Fruit fly (Drosophila melanogaster) whole organism: ENCODE results near the gene Cul6.

Experiments used
- CG8478 ChIP-seq: fragments of >200 bp; optimal IDR thresholded peaks from 2 replicates; lab custom pipeline; 2018; ENCODE audit warnings: inconsistent platforms
- Dll ChIP-seq: fragments of >200 bp; optimal IDR thresholded peaks from 2 replicates; lab custom pipeline; 2017
- EcR ChIP-seq, 2 experiments: fragments of >200 bp; optimal IDR thresholded peaks; 2 replicates each; lab custom pipeline; 2017; ENCODE audit warnings: missing biosample characterization in 2 of 2, missing genetic modification characterization in 2 of 2, missing genetic modification reagents in 2 of 2
- pan ChIP-seq: fragments of >200 bp; optimal IDR thresholded peaks from 2 replicates; lab custom pipeline; 2017
- psq ChIP-seq: fragments of >200 bp; optimal IDR thresholded peaks from 2 replicates; lab custom pipeline; 2017
- usp ChIP-seq: fragments of >200 bp; optimal IDR thresholded peaks from 2 replicates; lab custom pipeline; 2017; ENCODE audit warnings: missing biosample characterization, missing genetic modification characterization, mixed read lengths

DNA sequence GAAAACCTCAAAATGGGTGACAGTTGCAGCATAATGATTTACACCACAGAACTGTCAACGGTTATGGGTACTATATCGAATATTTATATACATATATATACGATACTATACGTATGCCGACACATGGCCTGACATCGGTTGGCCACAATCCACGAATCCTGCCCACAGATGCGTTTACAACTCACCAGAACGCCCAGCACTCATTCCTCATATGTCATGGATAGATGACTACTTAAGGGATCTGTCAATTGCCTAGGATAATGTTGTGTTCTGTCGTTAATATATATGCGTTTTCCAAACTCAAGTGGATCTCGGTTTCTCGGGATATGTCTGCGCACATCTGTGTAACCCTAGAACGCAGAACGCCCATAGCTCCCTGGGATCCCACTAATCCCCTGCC lies 46.9 kb upstream of the Cul6 start:
- TF ChIP-seq pan (lab: Kevin White, UChicago) (no peak), CG8478 (lab: Kevin White, UChicago) (no peak), usp (GFP tag; lab: Kevin White, UChicago) (no peak), EcR (GFP tag; optimal IDR thresholded peaks at IDR 0.05; lab: Kevin White, UChicago) (no peak), Dll (lab: Kevin White, UChicago) (no peak), psq (no peak)
